Fruit fly (Drosophila melanogaster): Measurements from ENCODE around the gene elg1.

The elg1 gene

DNA sequence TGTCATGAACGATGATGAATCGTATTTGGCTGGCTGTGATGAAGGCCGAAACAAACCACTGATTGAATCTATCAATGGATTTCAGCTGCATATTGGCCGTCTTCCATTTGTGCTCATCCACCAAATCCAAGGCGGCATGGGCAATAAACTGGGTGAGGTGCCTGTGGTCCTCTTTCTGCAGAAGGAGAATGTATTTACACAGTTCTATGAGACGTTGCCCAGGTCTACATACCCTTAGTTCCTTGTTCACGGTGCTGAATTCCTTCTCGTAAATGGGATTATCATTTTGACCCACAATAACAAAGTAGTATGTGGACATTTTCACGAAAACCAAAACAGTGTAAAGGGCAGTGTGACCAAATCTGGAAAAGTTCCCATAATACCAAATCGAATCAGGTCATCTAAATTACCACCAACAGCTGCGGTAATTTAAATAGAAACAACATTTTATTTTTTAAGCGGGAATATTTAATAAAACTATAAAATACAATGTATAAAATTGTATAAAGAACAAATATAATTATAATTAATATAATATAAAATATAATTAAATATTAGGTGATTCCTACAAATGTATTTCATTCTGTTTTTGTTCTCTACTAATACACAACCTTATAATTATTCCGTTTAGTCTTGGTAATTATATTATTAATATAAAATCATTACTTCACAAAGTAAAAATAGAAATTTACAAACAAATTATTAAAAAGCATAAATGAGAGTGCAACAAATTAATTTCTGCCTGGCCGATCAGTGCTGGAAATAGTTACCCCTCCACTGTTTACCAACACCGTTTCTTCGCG, at the start of gene elg1, which contains the start of gene Trs20:
TSS of gene elg1 (plus strand) at position 765 of the 803 bp plus-strand sequence.
TSS of gene Trs20 (minus strand) at position 369 of the 803 bp plus-strand sequence.
- no peak for TF ChIP-seq CG8478 (optimal IDR thresholded peaks at IDR 0.05)
- no peak for TF ChIP-seq CTCF (optimal IDR thresholded peaks at IDR 0.05)

DNA sequence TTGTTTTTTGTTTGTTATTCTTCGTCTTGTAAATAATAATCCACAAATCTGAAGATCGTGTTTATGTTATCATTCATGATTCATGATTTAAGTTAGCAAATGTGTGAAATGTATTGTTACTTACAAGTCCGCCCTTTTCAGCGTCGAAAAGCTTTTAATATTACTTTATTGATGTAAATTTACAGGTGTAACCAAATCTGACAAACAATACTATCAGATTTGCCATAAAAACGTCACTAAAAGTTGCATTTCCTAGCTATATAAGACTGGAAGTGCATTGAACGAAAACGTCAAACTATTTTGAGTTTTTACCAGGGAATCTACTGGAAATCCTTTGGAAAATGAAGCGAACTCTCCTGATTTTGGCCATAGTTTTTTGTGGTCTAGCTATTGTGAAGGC, 49.6 kb upstream of the elg1 start, which contains the start of gene CG33258:
TSS of gene CG33258 (plus strand) at position 301 of the 400 bp plus-strand sequence.
- TF ChIP-seq CTCF (optimal IDR thresholded peaks at IDR 0.05) (no peak), CG8478 (optimal IDR thresholded peaks at IDR 0.05) (no peak)

- TF ChIP-seq CG8478 (optimal IDR thresholded peaks at IDR 0.05) (no peak), CTCF (optimal IDR thresholded peaks at IDR 0.05) (no peak)
These were observed 48.1 kb upstream of the elg1 start, which contains the start of gene CG13075 for dm6 chr3L:16083693-16084092. CG13075 (plus strand) TSS chr3L:16083993.

DNA sequence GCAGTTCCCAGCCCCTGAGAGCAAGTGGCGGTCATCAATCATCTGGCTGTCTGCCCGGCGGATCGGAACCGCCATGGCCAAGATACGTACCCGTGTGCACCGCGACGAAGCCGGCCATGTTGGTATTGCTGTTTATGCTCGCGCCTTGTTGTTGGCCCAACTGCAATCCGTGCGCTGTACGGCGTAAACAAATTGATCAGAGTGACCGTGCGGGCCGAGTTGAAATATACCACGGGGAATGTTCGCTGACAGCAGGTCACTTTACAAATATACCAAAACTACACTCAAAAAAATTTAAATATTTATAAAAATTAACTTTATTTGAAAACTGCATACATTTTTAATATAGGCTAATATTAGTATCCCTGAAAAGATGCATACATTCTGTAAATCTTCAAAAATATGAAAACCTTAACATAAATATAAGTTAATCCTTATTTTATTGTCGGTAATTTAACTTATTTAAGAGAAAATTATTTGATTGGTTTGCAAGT, 44.5 kb upstream of the elg1 start, which contains the start of gene Tasp1:
TSS of gene Tasp1 (minus strand) at position 203 of the 494 bp plus-strand sequence.
- no peak for TF ChIP-seq CG8478 (optimal IDR thresholded peaks at IDR 0.05)
- TF ChIP-seq CTCF (optimal IDR thresholded peaks at IDR 0.05) = no peak

dm6 chr3L:16090330-16090803, 41.5 kb upstream of the elg1 start, which contains the start of the genes CG5235 and ClC-c:
CG5235 (minus strand) TSS chr3L:16090392.
ClC-c (plus strand) TSS chr3L:16090454.
- TF ChIP-seq CTCF (optimal IDR thresholded peaks at IDR 0.05) = peak in 1 of 2 experiments; percentile 28
- no peak for TF ChIP-seq CG8478 (optimal IDR thresholded peaks at IDR 0.05)

- TF ChIP-seq CTCF (optimal IDR thresholded peaks at IDR 0.05) (no peak), CG8478 (optimal IDR thresholded peaks at IDR 0.05) (no peak)
These were observed 34.4 kb upstream of the elg1 start, which contains the start of the genes CG13074 and ATPsynbetaL for dm6 chr3L:16097393-16097884. CG13074 (minus strand) TSS chr3L:16097493. ATPsynbetaL (plus strand) TSS chr3L:16097834.

- TF ChIP-seq CTCF (optimal IDR thresholded peaks at IDR 0.05) = no peak
- TF ChIP-seq CG8478 (optimal IDR thresholded peaks at IDR 0.05) = no peak
These were observed 31.8 kb upstream of the elg1 start, which contains the start of gene IleRS-m for dm6 chr3L:16100059-16100458. IleRS-m (plus strand) TSS chr3L:16100280.

DNA sequence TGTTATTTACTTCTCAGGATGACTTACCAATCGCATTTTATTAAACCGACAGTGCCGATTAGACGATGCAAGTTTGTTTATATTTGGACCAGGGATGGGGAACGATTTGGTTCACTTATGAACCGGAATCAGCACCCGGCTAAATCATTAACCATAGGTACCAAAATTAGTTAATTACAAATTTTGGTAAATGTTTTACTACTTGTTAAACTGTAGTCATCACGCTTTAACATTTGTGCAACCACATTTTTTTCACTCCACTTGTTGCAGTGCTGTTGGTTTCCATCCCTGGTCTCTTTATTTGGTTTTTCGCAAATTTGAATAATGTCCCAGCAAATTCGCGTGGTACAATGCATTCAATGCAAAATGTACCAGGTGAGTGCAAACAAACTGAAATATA, 26.3 kb upstream of the elg1 start, which contains the start of the genes IntS9 and CG43295:
TSS of gene IntS9 (minus strand) at position 100 of the 400 bp plus-strand sequence.
TSS of gene CG43295 (plus strand) at position 325 of the 400 bp plus-strand sequence.
- no peak for TF ChIP-seq CG8478 (optimal IDR thresholded peaks at IDR 0.05)
- no peak for TF ChIP-seq CTCF (optimal IDR thresholded peaks at IDR 0.05)

dm6 chr3L:16112069-16112820, 19.6 kb upstream of the elg1 start, which contains the start of gene Zn72D:
Zn72D (minus strand) TSS chr3L:16112626.
- TF ChIP-seq CG8478 (optimal IDR thresholded peaks at IDR 0.05) (no peak), CTCF (optimal IDR thresholded peaks at IDR 0.05) (no peak)

DNA sequence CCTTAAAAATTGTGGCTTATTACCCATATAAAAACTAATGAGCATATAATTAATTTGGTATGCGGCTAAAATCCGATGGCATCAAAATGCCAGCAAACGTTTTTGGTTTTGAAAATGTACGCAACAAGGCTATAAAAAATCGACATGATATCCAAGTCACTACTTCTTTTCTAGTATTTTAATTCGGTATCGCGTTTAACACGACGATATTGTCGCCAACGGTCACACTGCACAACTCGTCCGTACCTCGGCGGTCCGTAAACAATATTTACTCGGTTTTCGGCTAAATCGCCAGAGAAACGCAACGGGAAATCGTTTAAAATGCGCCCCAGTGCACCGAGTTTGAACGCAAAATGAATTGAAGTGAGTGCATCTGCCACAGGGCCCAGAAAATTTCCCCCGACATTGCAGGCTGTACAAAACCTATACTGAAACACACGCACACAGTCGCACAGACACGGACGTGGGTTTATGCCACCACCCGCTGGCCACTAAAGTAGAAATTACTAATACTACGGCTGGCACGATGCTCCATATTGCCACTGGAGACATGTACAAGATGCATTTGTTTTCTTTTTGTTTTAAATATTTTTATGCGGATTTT, 18.7 kb upstream of the elg1 start, which contains the start of gene Taf4:
TSS of gene Taf4 (plus strand) at position 210 of the 604 bp plus-strand sequence.
- TF ChIP-seq CTCF (optimal IDR thresholded peaks at IDR 0.05) (peak in 1 of 2 experiments; percentile 1), CG8478 (optimal IDR thresholded peaks at IDR 0.05) (no peak)

DNA sequence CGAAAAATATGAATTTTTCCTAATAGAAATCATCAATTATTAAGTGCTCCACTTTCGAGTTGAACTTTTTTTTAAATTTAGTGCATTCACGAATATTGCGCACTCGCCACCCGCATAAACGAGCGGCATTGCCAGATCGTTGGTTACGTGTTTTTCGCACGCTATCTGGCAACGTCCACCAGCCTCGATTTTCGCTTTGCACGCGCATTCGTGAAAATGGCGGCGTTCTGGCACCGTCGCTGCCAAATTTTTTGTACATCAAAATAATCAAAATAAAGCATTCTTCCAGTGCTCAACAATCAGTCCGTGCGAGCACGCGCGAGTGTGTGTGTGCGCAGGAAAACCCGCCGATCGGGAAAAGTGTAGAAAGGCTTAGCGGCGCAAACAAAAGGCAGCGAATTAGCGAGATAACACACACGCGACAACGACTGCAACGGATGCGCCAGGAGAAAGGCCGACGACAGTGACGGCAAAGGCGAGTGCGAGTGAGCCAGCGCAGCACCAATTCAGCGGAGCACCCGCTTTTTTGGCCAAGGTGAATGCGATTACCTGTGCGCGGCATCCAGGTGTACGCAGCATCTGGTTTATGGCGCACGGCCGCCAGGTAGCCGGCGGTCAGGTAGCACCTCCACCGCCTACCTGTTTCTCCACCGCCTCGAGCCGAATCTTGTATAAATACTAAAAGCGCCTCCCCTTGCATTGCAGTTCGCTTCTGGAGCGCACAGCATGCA, 18.1 kb upstream of the elg1 start:
- TF ChIP-seq CTCF (optimal IDR thresholded peaks at IDR 0.05) (peak in 1 of 2 experiments; percentile 13), CG8478 (optimal IDR thresholded peaks at IDR 0.05) (no peak)

DNA sequence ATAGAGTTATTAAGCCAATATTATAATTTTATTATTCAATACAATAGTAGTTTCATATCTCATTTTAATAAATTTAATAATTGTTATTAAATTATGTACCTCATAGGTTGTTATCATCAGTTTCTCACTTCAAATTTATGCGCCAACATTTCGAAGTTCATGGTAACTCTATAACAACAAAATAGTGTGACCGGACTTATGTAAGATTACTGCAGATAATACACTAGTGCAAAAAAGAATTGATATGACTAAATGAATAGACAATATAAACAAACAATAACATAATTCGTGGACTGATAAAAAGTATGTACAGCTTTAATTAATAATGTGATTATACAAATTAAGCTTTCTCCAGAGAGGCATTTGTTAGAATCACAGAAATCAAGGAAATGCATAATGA, 10.0 kb upstream of the elg1 start, which contains the start of gene Strump:
TSS of gene Strump (plus strand) at position 212 of the 400 bp plus-strand sequence.
- TF ChIP-seq CTCF (optimal IDR thresholded peaks at IDR 0.05) (no peak), CG8478 (optimal IDR thresholded peaks at IDR 0.05) (no peak)

DNA sequence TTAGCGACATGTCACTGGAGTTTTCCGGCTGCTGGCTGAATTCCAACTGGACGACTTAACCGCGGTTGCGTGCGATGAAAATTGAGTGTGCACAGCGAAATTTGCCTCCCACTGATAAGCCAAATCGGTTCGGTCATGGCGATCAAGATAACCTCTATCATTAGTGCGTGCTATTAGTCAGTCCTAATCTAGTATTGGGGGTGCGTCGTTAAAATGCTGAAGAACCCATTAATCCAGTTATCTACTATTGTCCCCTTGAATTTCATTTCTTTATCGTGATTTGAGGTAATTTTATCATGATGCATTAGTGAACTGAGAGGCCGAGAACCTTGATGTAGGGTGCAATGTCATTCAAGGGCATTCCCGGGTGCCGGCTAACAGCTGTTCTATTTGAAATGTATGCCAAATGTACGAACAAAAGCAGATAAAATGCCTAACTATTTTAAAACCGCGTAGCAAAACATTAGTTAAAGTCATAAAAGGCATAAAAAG, 3.3 kb upstream of the elg1 start, which contains the start of gene Pgm1:
TSS of gene Pgm1 (minus strand) at position 51 of the 492 bp plus-strand sequence.
- TF ChIP-seq CG8478 (optimal IDR thresholded peaks at IDR 0.05) = no peak
- no peak for TF ChIP-seq CTCF (optimal IDR thresholded peaks at IDR 0.05)
